Worm (Caenorhabditis elegans): ENCODE results near the gene F45E6.1.

ce11 chrX:12467660-12468111, 9.6 kb downstream of the F45E6.1 start, which contains the start of gene myo-2:
- TF ChIP-seq irx-1 (tag; optimal IDR thresholded peaks at IDR 0.05) = no peak
- TF ChIP-seq ama-1 (optimal IDR thresholded peaks at IDR 0.05) = no peak

Data from whole organism, L1 larva.